Worm (Caenorhabditis elegans) whole organism, young adult: ENCODE results near the gene coq-5.

ENCODE experiments used
- F55B11.4 ChIP-seq: sonication (generic microtip); optimal IDR thresholded peaks from 2 replicates; lab custom pipeline; 2016; ENCODE audit warnings: missing compliant biosample characterization, missing genetic modification characterization, borderline replicate concordance; ENCODE audit not compliant: insufficient read depth
- Y56A3A.18 ChIP-seq: fragments of 200-800 bp; sonication (Bioruptor generic); IDR thresholded peaks from 2 replicates; pipeline ENCODE4 v1.3.6; 2022; ENCODE audit warnings: missing genetic modification reagents, missing genetic modification characterization, missing compliant biosample characterization
- cebp-2 ChIP-seq: fragments of 200-800 bp; sonication (Bioruptor generic); IDR thresholded peaks from 2 replicates; pipeline ENCODE4 v1.3.6; 2022; ENCODE audit warnings: missing genetic modification characterization, missing compliant biosample characterization
- efl-1 ChIP-seq: fragments of 150-350 bp; optimal IDR thresholded peaks from 2 replicates; lab custom pipeline; 2014; ENCODE audit warnings: missing biosample characterization, missing genetic modification reagents, missing genetic modification characterization
- hmg-1.2 ChIP-seq: fragments of 200-800 bp; sonication (Bioruptor generic); IDR thresholded peaks from 2 replicates; pipeline ENCODE4 v1.3.6; 2022; ENCODE audit warnings: missing genetic modification reagents, missing genetic modification characterization, missing compliant biosample characterization
- rec-8 ChIP-seq, 2 experiments: sonication (generic microtip); optimal IDR thresholded peaks; 2 replicates each; lab custom pipeline; 2016; ENCODE audit warnings: mild to moderate bottlenecking in 2 of 2, missing genetic modification characterization in 2 of 2, missing genetic modification reagents in 2 of 2, missing genotype in 2 of 2, missing biosample characterization in 1 of 2, missing compliant biosample characterization in 1 of 2, moderate library complexity in 1 of 2
- snpc-4 ChIP-seq, 5 experiments: fragments of 150-350 bp in 1 of 5; sonication (generic microtip) in 4 of 5; optimal IDR thresholded peaks; 2 replicates each; lab custom pipeline; 2014 to 2018; ENCODE audit warnings: missing genetic modification characterization in 5 of 5, missing biosample characterization in 3 of 5, antibody characterized with exemption in 2 of 5, mild to moderate bottlenecking in 2 of 5, missing compliant biosample characterization in 2 of 5, missing genotype in 2 of 5, moderate library complexity in 2 of 5, missing genetic modification reagents in 1 of 5
- unc-62 ChIP-seq: fragments of 150-350 bp; optimal IDR thresholded peaks from 2 replicates; lab custom pipeline; 2014; ENCODE audit warnings: missing biosample characterization, missing genetic modification reagents, missing genetic modification characterization
- zim-3 ChIP-seq: sonication (generic microtip); optimal IDR thresholded peaks from 2 replicates; lab custom pipeline; 2017; ENCODE audit warnings: mild to moderate bottlenecking, missing genetic modification characterization, moderate library complexity, missing compliant biosample characterization

DNA sequence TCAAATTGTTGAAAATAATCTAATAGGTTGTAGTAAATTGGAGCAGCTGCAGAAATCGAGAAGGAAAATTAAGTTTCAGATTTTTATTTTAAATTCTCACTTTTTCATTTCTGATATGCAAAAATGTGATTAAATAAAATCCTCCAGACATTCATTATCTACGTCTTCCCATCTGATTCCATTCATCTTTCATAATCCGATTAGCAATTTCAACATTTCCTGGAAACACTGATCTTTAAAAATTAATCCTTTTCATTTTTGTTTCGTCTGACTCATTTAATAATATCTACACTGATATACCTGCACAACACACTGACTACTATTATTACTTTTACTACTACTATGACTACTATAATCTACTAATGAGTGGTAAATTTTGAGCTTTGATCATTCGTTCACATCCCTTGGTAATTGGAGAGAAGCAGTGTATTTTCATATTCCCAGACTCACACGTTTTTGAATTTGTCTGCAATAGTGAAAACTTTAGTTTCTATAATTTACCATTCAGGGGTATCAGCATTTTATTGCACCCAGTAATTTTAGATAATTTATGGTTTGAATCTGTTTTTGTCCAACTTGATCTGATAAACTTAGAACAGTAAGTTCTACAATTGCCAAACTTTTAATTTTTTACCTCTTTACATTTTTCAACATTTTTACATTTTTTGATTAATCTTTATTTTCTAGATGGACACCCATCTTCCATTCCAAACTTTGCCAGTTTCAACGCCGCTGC lies 19.2 kb downstream of the coq-5 start, which contains the start of gene ceh-23:
- TF ChIP-seq unc-62 (GFP tag; lab: Kevin White, UChicago) (no peak), rec-8 (tag; optimal IDR thresholded peaks at IDR 0.05; lab: Kevin White, UChicago) (no peak), F55B11.4 (tag; lab: Kevin White, UChicago) (no peak), cebp-2 (GFP tag; lab: Robert Waterston, UW) (no peak), zim-3 (tag; lab: Kevin White, UChicago) (no peak), Y56A3A.18 (no peak), efl-1 (GFP tag; lab: Kevin White, UChicago) (no peak), snpc-4 (GFP tag; optimal IDR thresholded peaks at IDR 0.05; lab: Kevin White, UChicago) (no peak), snpc-4 (tag; optimal IDR thresholded peaks at IDR 0.05; lab: Kevin White, UChicago) (no peak), hmg-1.2 (GFP tag; lab: Robert Waterston, UW) (no peak)
